Fruit fly (Drosophila melanogaster) whole organism, embryonic: ENCODE measurements around the gene Hsp70Ab.
A peak's percentile ranks its signal among the peaks of the same experiment; 100 is the strongest.

Source experiments
- Ada2b ChIP-seq: fragments of 200-800 bp; sonication (Bioruptor generic); IDR thresholded peaks from 2 replicates; pipeline ENCODE4 v1.3.6; 2022; ENCODE audit warnings: missing biosample characterization, missing genetic modification characterization
- Awh ChIP-seq: fragments of 200-800 bp; sonication (Bioruptor generic); IDR thresholded peaks from 2 replicates; pipeline ENCODE4, ENCODE4 v1.3.6; 2022; ENCODE audit warnings: missing biosample characterization, missing genetic modification characterization
- CG12942 ChIP-seq: fragments of 200-800 bp; sonication (Bioruptor generic); optimal IDR thresholded peaks from 3 replicates; lab custom pipeline; 2016; ENCODE audit warnings: missing biosample characterization, missing genetic modification characterization
- CG14050 ChIP-seq: fragments of 200-800 bp; sonication (Bioruptor generic); IDR thresholded peaks from 3 replicates; pipeline ENCODE4 v1.3.6; 2022; ENCODE audit warnings: missing biosample characterization, missing genetic modification characterization
- CG2889 ChIP-seq: fragments of 200-800 bp; sonication (Bioruptor generic); IDR thresholded peaks from 3 replicates; pipeline ENCODE4 v1.3.6; 2022; ENCODE audit warnings: missing biosample characterization, missing genetic modification characterization
- CG30020 ChIP-seq: fragments of 200-800 bp; optimal IDR thresholded peaks from 2 replicates; lab custom pipeline; 2019; ENCODE audit warnings: missing biosample characterization, mild to moderate bottlenecking, missing genetic modification characterization, moderate library complexity
- CG32532 ChIP-seq: fragments of 200-800 bp; sonication (Bioruptor generic); IDR thresholded peaks from 2 replicates; pipeline ENCODE4 v1.3.6; 2022; ENCODE audit warnings: missing biosample characterization, missing genetic modification characterization
- CG33213 ChIP-seq: fragments of 200-800 bp; sonication (Bioruptor generic); optimal IDR thresholded peaks from 3 replicates; lab custom pipeline; 2016; ENCODE audit warnings: missing biosample characterization, missing genetic modification characterization
- CG34376 ChIP-seq: fragments of 200-800 bp; sonication (Bioruptor generic); optimal IDR thresholded peaks from 2 replicates; lab custom pipeline; 2018; ENCODE audit warnings: missing biosample characterization, mild to moderate bottlenecking, missing genetic modification characterization
- CG5953 ChIP-seq: fragments of 200-800 bp; sonication (Bioruptor generic); IDR thresholded peaks from 2 replicates; pipeline ENCODE4 v1.3.6; 2022; ENCODE audit warnings: missing biosample characterization, missing genetic modification characterization
- CG7357 ChIP-seq: fragments of 200-800 bp; sonication (Bioruptor generic); IDR thresholded peaks from 3 replicates; pipeline ENCODE4 v1.3.6; 2022; ENCODE audit warnings: missing biosample characterization, missing genetic modification characterization
- CG7839 ChIP-seq: fragments of 200-800 bp; sonication (Bioruptor generic); optimal IDR thresholded peaks from 3 replicates; lab custom pipeline; 2018; ENCODE audit warnings: missing biosample characterization, mild to moderate bottlenecking, missing genetic modification characterization, moderate library complexity
- CG8478 ChIP-seq: fragments of >200 bp; optimal IDR thresholded peaks from 2 replicates; lab custom pipeline; 2018
- Deaf1 ChIP-seq: fragments of 200-800 bp; optimal IDR thresholded peaks from 3 replicates; lab custom pipeline; 2019; ENCODE audit warnings: missing biosample characterization, mild to moderate bottlenecking, missing genetic modification characterization, moderate library complexity
- Dfd ChIP-seq, 2 experiments: fragments of >200 bp; optimal IDR thresholded peaks; 2 replicates each; lab custom pipeline; 2017; ENCODE audit warnings: missing biosample characterization in 2 of 2, missing genetic modification characterization in 2 of 2
- E2f1 ChIP-seq: fragments of 200-800 bp; sonication (Bioruptor generic); IDR thresholded peaks from 2 replicates; pipeline ENCODE4 v1.3.6; 2022; ENCODE audit warnings: missing biosample characterization, missing genetic modification characterization
- E2f2 ChIP-seq: fragments of 200-800 bp; sonication (Bioruptor generic); IDR thresholded peaks from 2 replicates; pipeline ENCODE4 v1.3.6; 2022; ENCODE audit warnings: missing biosample characterization, missing genetic modification characterization
- Fer3 ChIP-seq: fragments of 200-800 bp; sonication (Bioruptor generic); optimal IDR thresholded peaks from 2 replicates; lab custom pipeline; 2018; ENCODE audit warnings: missing biosample characterization, mild to moderate bottlenecking, missing genetic modification characterization, moderate library complexity
- HLH54F ChIP-seq: fragments of 200-800 bp; sonication (Bioruptor generic); optimal IDR thresholded peaks from 3 replicates; lab custom pipeline; 2016; ENCODE audit warnings: missing biosample characterization, missing genetic modification characterization
- Hmx ChIP-seq: fragments of 200-800 bp; sonication (Bioruptor generic); optimal IDR thresholded peaks from 2 replicates; lab custom pipeline; 2016; ENCODE audit warnings: missing biosample characterization, missing genetic modification characterization
- Lhr ChIP-seq: fragments of 200-800 bp; sonication (Bioruptor generic); optimal IDR thresholded peaks from 3 replicates; lab custom pipeline; 2017; ENCODE audit warnings: mild to moderate bottlenecking, missing biosample characterization, missing genetic modification reagents, missing genetic modification characterization
- Lpt ChIP-seq: fragments of >200 bp; optimal IDR thresholded peaks from 2 replicates; lab custom pipeline; 2018; ENCODE audit warnings: missing biosample characterization, missing genetic modification characterization
- Mad ChIP-seq: fragments of 200-800 bp; sonication (Bioruptor generic); optimal IDR thresholded peaks from 2 replicates; lab custom pipeline; 2016; ENCODE audit warnings: missing biosample characterization, missing genetic modification characterization
- Mes4 ChIP-seq: fragments of 200-800 bp; sonication (Bioruptor generic); optimal IDR thresholded peaks from 2 replicates; lab custom pipeline; 2016; ENCODE audit warnings: missing biosample characterization, missing genetic modification characterization
- NC2β ChIP-seq: fragments of 200-800 bp; sonication (Bioruptor generic); optimal IDR thresholded peaks from 2 replicates; lab custom pipeline; 2016; ENCODE audit warnings: missing biosample characterization, missing genetic modification characterization
- Oaz ChIP-seq: fragments of 200-800 bp; sonication (Bioruptor generic); IDR thresholded peaks from 2 replicates; pipeline ENCODE4 v1.3.6; 2022; ENCODE audit warnings: missing biosample characterization, missing genetic modification characterization
- PHDP ChIP-seq: fragments of 200-800 bp; sonication (Bioruptor generic); optimal IDR thresholded peaks from 3 replicates; lab custom pipeline; 2018; ENCODE audit warnings: missing biosample characterization, mild to moderate bottlenecking, missing genetic modification characterization, moderate library complexity
- Six4 ChIP-seq: fragments of 200-800 bp; sonication (Bioruptor generic); optimal IDR thresholded peaks from 2 replicates; lab custom pipeline; 2016; ENCODE audit warnings: missing biosample characterization, missing genetic modification characterization
- Spps ChIP-seq: fragments of 200-800 bp; sonication (Bioruptor generic); optimal IDR thresholded peaks from 2 replicates; lab custom pipeline; 2018; ENCODE audit warnings: missing biosample characterization, mild to moderate bottlenecking, missing genetic modification characterization
- ab ChIP-seq: fragments of 200-800 bp; sonication (Bioruptor generic); optimal IDR thresholded peaks from 2 replicates; lab custom pipeline; 2016; ENCODE audit warnings: missing biosample characterization, missing genetic modification characterization
- chm ChIP-seq: fragments of 200-800 bp; sonication (Bioruptor generic); IDR thresholded peaks from 2 replicates; pipeline ENCODE4 v1.3.6; 2022; ENCODE audit warnings: missing biosample characterization, missing genetic modification characterization
- chn ChIP-seq: fragments of 200-800 bp; sonication (Bioruptor generic); optimal IDR thresholded peaks from 2 replicates; lab custom pipeline; 2016; ENCODE audit warnings: missing biosample characterization, missing genetic modification characterization
- crp ChIP-seq, 2 experiments: fragments of 200-800 bp; sonication (Bioruptor generic); optimal IDR thresholded peaks; 2 replicates in 1 of 2; 3 replicates in 1 of 2; lab custom pipeline; 2017; ENCODE audit warnings: missing biosample characterization in 2 of 2, missing genetic modification characterization in 2 of 2, mild to moderate bottlenecking in 1 of 2, moderate library complexity in 1 of 2
- dmrt11E ChIP-seq: fragments of 200-800 bp; sonication (Bioruptor generic); optimal IDR thresholded peaks from 3 replicates; lab custom pipeline; 2018; ENCODE audit warnings: missing biosample characterization, mild to moderate bottlenecking, missing genetic modification characterization, moderate library complexity
- fd64A ChIP-seq: fragments of 200-800 bp; sonication (Bioruptor generic); optimal IDR thresholded peaks from 3 replicates; lab custom pipeline; 2018; ENCODE audit warnings: missing biosample characterization, mild to moderate bottlenecking, missing genetic modification characterization
- fu2 ChIP-seq: fragments of 200-800 bp; sonication (Bioruptor generic); optimal IDR thresholded peaks from 2 replicates; lab custom pipeline; 2016; ENCODE audit warnings: missing biosample characterization, missing genetic modification characterization
- jing ChIP-seq: fragments of 200-800 bp; sonication (Bioruptor generic); optimal IDR thresholded peaks from 2 replicates; lab custom pipeline; 2018; ENCODE audit warnings: missing biosample characterization, mild to moderate bottlenecking, missing genetic modification characterization
- lov ChIP-seq, 2 experiments: fragments of 200-800 bp in 1 of 2; fragments of >200 bp in 1 of 2; sonication (Bioruptor generic) in 1 of 2; IDR thresholded peaks in 1 of 2; optimal IDR thresholded peaks in 1 of 2; 2 replicates in 1 of 2; 3 replicates in 1 of 2; pipeline versions ENCODE4 v1.3.6 to Lab custom; 2017 to 2022; ENCODE audit warnings: missing biosample characterization in 1 of 2, missing genetic modification characterization in 1 of 2
- luna ChIP-seq: fragments of 200-800 bp; sonication (Bioruptor generic); optimal IDR thresholded peaks from 2 replicates; lab custom pipeline; 2016; ENCODE audit warnings: missing biosample characterization, missing genetic modification characterization
- org-1 ChIP-seq: fragments of 200-800 bp; sonication (Bioruptor generic); optimal IDR thresholded peaks from 2 replicates; lab custom pipeline; 2017; ENCODE audit warnings: missing biosample characterization, missing genetic modification characterization
- peb ChIP-seq: fragments of 200-800 bp; sonication (Bioruptor generic); IDR thresholded peaks from 2 replicates; pipeline ENCODE4 v1.3.6; 2022; ENCODE audit warnings: missing biosample characterization, missing genetic modification characterization
- phol ChIP-seq: fragments of 200-800 bp; sonication (Bioruptor generic); optimal IDR thresholded peaks from 3 replicates; lab custom pipeline; 2018; ENCODE audit warnings: missing biosample characterization, mild to moderate bottlenecking, missing genetic modification characterization, moderate library complexity
- pita ChIP-seq: fragments of 200-800 bp; sonication (Bioruptor generic); optimal IDR thresholded peaks from 2 replicates; lab custom pipeline; 2017; ENCODE audit warnings: missing biosample characterization, mild to moderate bottlenecking, missing genetic modification characterization
- psq ChIP-seq: fragments of 200-800 bp; sonication (Bioruptor generic); optimal IDR thresholded peaks from 2 replicates; lab custom pipeline; 2017; ENCODE audit warnings: missing biosample characterization, missing genetic modification characterization
- sna ChIP-seq: fragments of 200-800 bp; sonication (Bioruptor generic); IDR thresholded peaks from 2 replicates; pipeline ENCODE4 v1.3.6; 2022; ENCODE audit warnings: missing biosample characterization, missing genetic modification characterization; ENCODE audit not compliant: partially characterized antibody
- so ChIP-seq: fragments of 200-800 bp; sonication (Bioruptor generic); IDR thresholded peaks from 3 replicates; pipeline ENCODE4 v1.3.6; 2022; ENCODE audit warnings: missing biosample characterization, missing genetic modification characterization
- sqz ChIP-seq: fragments of 200-800 bp; sonication (Bioruptor generic); optimal IDR thresholded peaks from 3 replicates; lab custom pipeline; 2018; ENCODE audit warnings: missing biosample characterization, mild to moderate bottlenecking, missing genetic modification characterization
- stwl ChIP-seq: fragments of 200-800 bp; sonication (Bioruptor generic); optimal IDR thresholded peaks from 3 replicates; lab custom pipeline; 2018; ENCODE audit warnings: missing biosample characterization, mild to moderate bottlenecking, missing genetic modification characterization, moderate library complexity
- tll ChIP-seq, 2 experiments: fragments of 200-800 bp in 1 of 2; fragments of >200 bp in 1 of 2; sonication (Bioruptor generic) in 1 of 2; optimal IDR thresholded peaks; 2 replicates each; lab custom pipeline; 2017 to 2019; ENCODE audit warnings: missing biosample characterization in 2 of 2, missing genetic modification characterization in 2 of 2, mild to moderate bottlenecking in 1 of 2, moderate library complexity in 1 of 2
- z ChIP-seq: fragments of 200-800 bp; sonication (Bioruptor generic); IDR thresholded peaks from 3 replicates; pipeline ENCODE4 v1.3.6; 2022; ENCODE audit warnings: missing biosample characterization, missing genetic modification characterization
- zen2 ChIP-seq: fragments of 200-800 bp; sonication (Bioruptor generic); IDR thresholded peaks from 3 replicates; pipeline ENCODE4 v1.3.6; 2022; ENCODE audit warnings: missing biosample characterization, missing genetic modification characterization; ENCODE audit not compliant: partially characterized antibody

Hsp70Ab gene

DNA sequence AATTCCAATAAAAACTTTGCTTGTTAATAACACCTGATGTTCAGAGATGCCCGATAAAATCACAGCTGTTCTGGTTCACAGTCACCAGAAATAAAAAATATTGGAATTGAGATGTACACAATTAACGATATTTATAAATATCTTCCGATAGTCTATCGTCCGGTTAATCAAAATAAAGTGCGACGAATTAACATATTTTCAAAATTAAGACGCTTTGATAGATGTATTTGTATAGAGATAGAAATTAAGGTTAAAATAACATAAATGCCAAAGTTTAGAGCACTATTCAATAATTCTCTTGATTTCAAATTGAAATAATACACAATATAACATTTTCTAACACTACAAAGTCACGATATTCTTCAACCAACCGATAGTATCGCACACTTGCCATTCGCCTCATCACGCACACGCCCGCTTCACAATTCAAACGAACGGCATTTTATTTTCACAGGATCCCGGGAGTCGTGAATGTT lies 4.4 kb downstream of the Hsp70Ab start, which contains the start of the genes CG3281 and aurA (continued):
- peak; percentile 76 for TF ChIP-seq fu2 (GFP tag; lab: Kevin White, UChicago)
- TF ChIP-seq pita: no peak
- peak; percentile 66 for TF ChIP-seq dmrt11E (tag; lab: Kevin White, UChicago)
- TF ChIP-seq Ada2b (GFP tag; lab: Robert Waterston, UW): no peak; the same call in 1 of the 2 replicates
- peak; percentile 76 for TF ChIP-seq NC2β (GFP tag; lab: Kevin White, UChicago)
- TF ChIP-seq HLH54F (GFP tag; lab: Kevin White, UChicago): peak; percentile 80
- peak; percentile 55 for TF ChIP-seq luna (GFP tag; lab: Kevin White, UChicago)
- no peak for TF ChIP-seq CG5953
- TF ChIP-seq fd64A (GFP tag; lab: Kevin White, UChicago): no peak
- TF ChIP-seq CG2889 (GFP tag; lab: Robert Waterston, UW): no peak
- TF ChIP-seq Oaz (GFP tag; lab: Robert Waterston, UW): no peak
- peak; percentile 34; the same call in 1 of the 3 replicates for TF ChIP-seq CG14050 (GFP tag; lab: Robert Waterston, UW)
- TF ChIP-seq lov (optimal IDR thresholded peaks at IDR 0.05; lab: Kevin White, UChicago): no peak
- no peak for TF ChIP-seq lov (GFP tag; IDR thresholded peaks at IDR 0.05; lab: Robert Waterston, UW)
- no peak for TF ChIP-seq so
- TF ChIP-seq CG7357 (GFP tag; lab: Robert Waterston, UW): peak; percentile 59; the same call in 1 of the 3 replicates
- no peak for TF ChIP-seq chm (GFP tag; lab: Robert Waterston, UW)
- TF ChIP-seq sna: peak; percentile 99
- peak; percentile 60 for TF ChIP-seq CG12942 (GFP tag; lab: Kevin White, UChicago)
- peak; percentile 47 for TF ChIP-seq Fer3 (tag; lab: Kevin White, UChicago)
- TF ChIP-seq CG34376 (GFP tag; lab: Kevin White, UChicago): peak; percentile 72
- TF ChIP-seq Mad (GFP tag; lab: Kevin White, UChicago): peak; percentile 50
- peak; percentile 92 for TF ChIP-seq stwl (tag; lab: Kevin White, UChicago)
- peak; percentile 35 for TF ChIP-seq Spps (tag; lab: Kevin White, UChicago)
- TF ChIP-seq Dfd (GFP tag; optimal IDR thresholded peaks at IDR 0.05; lab: Kevin White, UChicago): no peak
- peak; percentile 89 for TF ChIP-seq E2f2 (GFP tag; lab: Robert Waterston, UW)
- TF ChIP-seq org-1: no peak
- TF ChIP-seq peb: no peak
- TF ChIP-seq Six4 (GFP tag; lab: Kevin White, UChicago): peak; percentile 59
- TF ChIP-seq crp (GFP tag; optimal IDR thresholded peaks at IDR 0.05; lab: Kevin White, UChicago): peak; percentile 94 to 96
- peak; percentile 76 for TF ChIP-seq CG30020 (tag; lab: Kevin White, UChicago)
- TF ChIP-seq CG8478 (lab: Kevin White, UChicago): no peak
- peak; percentile 70 to 79 for TF ChIP-seq tll (GFP tag; optimal IDR thresholded peaks at IDR 0.05; lab: Kevin White, UChicago)
- TF ChIP-seq Mes4 (GFP tag; lab: Kevin White, UChicago): peak; percentile 36
- TF ChIP-seq Lpt (GFP tag; lab: Kevin White, UChicago): no peak
- no peak for TF ChIP-seq ab (GFP tag; lab: Kevin White, UChicago)
- peak; percentile 87 for TF ChIP-seq phol (tag; lab: Kevin White, UChicago)
- TF ChIP-seq zen2 (GFP tag; lab: Robert Waterston, UW): peak; percentile 84
- TF ChIP-seq jing (GFP tag; lab: Kevin White, UChicago): no peak
- TF ChIP-seq PHDP (tag; lab: Kevin White, UChicago): peak; percentile 68
- TF ChIP-seq Hmx (GFP tag; lab: Kevin White, UChicago): peak; percentile 68
- peak; percentile 70 for TF ChIP-seq CG33213 (GFP tag; lab: Kevin White, UChicago)
- no peak for TF ChIP-seq Deaf1 (tag; lab: Kevin White, UChicago)
- peak; percentile 49 for TF ChIP-seq psq
- no peak for TF ChIP-seq Awh (GFP tag; lab: Robert Waterston, UW)
- peak; percentile 38 for TF ChIP-seq E2f1 (GFP tag; lab: Robert Waterston, UW)
- TF ChIP-seq CG32532 (GFP tag; lab: Robert Waterston, UW): peak; percentile 72
- peak; percentile 52 for TF ChIP-seq chn
- no peak for TF ChIP-seq z (GFP tag; lab: Robert Waterston, UW)
- peak; percentile 71 for TF ChIP-seq CG7839 (tag; lab: Kevin White, UChicago)
- TF ChIP-seq sqz: peak; percentile 73
- peak; percentile 77 for TF ChIP-seq Lhr
